Worm (Caenorhabditis elegans): ENCODE data around the gene fbxb-81.
A peak's percentile ranks its signal among the peaks of the same experiment; 100 is the strongest.

Gene fbxb-81

ce11 chrIII:94759-95330, 46.2 kb downstream of the fbxb-81 start, which contains the start of gene pat-4:
pat-4 (minus strand) TSS chrIII:94809.
- TF ChIP-seq snpc-4 (tag; optimal IDR thresholded peaks at IDR 0.05) (no peak), nhr-77 (tag; optimal IDR thresholded peaks at IDR 0.05) (no peak), sma-3 (GFP tag; optimal IDR thresholded peaks at IDR 0.05) (peak; percentile 29), sma-9 (GFP tag; optimal IDR thresholded peaks at IDR 0.05) (peak; percentile 36), sma-9 (tag; optimal IDR thresholded peaks at IDR 0.05) (no peak), unc-55 (GFP tag; optimal IDR thresholded peaks at IDR 0.05) (peak; percentile 17), F13H6.1 (tag; optimal IDR thresholded peaks at IDR 0.05) (peak; percentile 72), dmd-4 (tag; optimal IDR thresholded peaks at IDR 0.05) (no peak), nhr-21 (tag; optimal IDR thresholded peaks at IDR 0.05) (no peak), nhr-129 (tag; optimal IDR thresholded peaks at IDR 0.05) (no peak), nhr-25 (tag; optimal IDR thresholded peaks at IDR 0.05) (peak; percentile 25), blmp-1 (tag; optimal IDR thresholded peaks at IDR 0.05; ENCODE audit: insufficient read depth) (no peak), C34F6.9 (tag; optimal IDR thresholded peaks at IDR 0.05) (peak; percentile 20), ceh-16 (tag; optimal IDR thresholded peaks at IDR 0.05) (peak; percentile 38), ztf-1 (GFP tag; conservative IDR thresholded peaks at IDR 0.05) (no peak)

ce11 chrIII:92247-92646, 48.8 kb downstream of the fbxb-81 start:
- TF ChIP-seq nhr-10 (tag; optimal IDR thresholded peaks at IDR 0.05) (no peak), nhr-23 (tag; optimal IDR thresholded peaks at IDR 0.05) (no peak), ceh-82 (tag; optimal IDR thresholded peaks at IDR 0.05) (no peak), elt-3 (tag; optimal IDR thresholded peaks at IDR 0.05) (no peak), nhr-25 (tag; optimal IDR thresholded peaks at IDR 0.05) (no peak), snpc-4 (tag; optimal IDR thresholded peaks at IDR 0.05) (no peak), nhr-129 (tag; optimal IDR thresholded peaks at IDR 0.05) (no peak), ceh-16 (tag; optimal IDR thresholded peaks at IDR 0.05) (no peak), peb-1 (tag; optimal IDR thresholded peaks at IDR 0.05) (no peak), lin-13 (GFP tag; optimal IDR thresholded peaks at IDR 0.05) (no peak), nhr-77 (tag; optimal IDR thresholded peaks at IDR 0.05) (no peak), nhr-12 (tag; optimal IDR thresholded peaks at IDR 0.05) (no peak)
